Fruit fly (Drosophila melanogaster) whole organism, embryonic: Measurements from ENCODE around the gene CG6830.
A peak's percentile ranks its signal among the peaks of the same experiment; 100 is the strongest.

Experiments
- Blimp-1 ChIP-seq: fragments of 200-800 bp; sonication (Bioruptor generic); optimal IDR thresholded peaks from 3 replicates; lab custom pipeline; 2018; ENCODE audit warnings: missing biosample characterization, missing genetic modification characterization, mild to moderate bottlenecking, moderate library complexity, missing genetic modification reagents
- CG10267 ChIP-seq: fragments of 200-800 bp; sonication (Bioruptor generic); optimal IDR thresholded peaks from 2 replicates; lab custom pipeline; 2018; ENCODE audit warnings: missing biosample characterization, mild to moderate bottlenecking, missing genetic modification characterization, moderate library complexity
- CG10431 ChIP-seq: fragments of 200-800 bp; sonication (Bioruptor generic); optimal IDR thresholded peaks from 3 replicates; lab custom pipeline; 2018; ENCODE audit warnings: missing biosample characterization, mild to moderate bottlenecking, missing genetic modification characterization
- CG11456 ChIP-seq: fragments of 200-800 bp; sonication (Bioruptor generic); IDR thresholded peaks from 3 replicates; pipeline ENCODE4 v1.3.6; 2022; ENCODE audit warnings: missing biosample characterization, missing genetic modification characterization
- CG12071 ChIP-seq: fragments of 200-800 bp; sonication (Bioruptor generic); optimal IDR thresholded peaks from 3 replicates; lab custom pipeline; 2018; ENCODE audit warnings: missing biosample characterization, mild to moderate bottlenecking, missing genetic modification characterization
- CG12299 ChIP-seq: fragments of 200-800 bp; sonication (Bioruptor generic); optimal IDR thresholded peaks from 2 replicates; lab custom pipeline; 2018; ENCODE audit warnings: missing biosample characterization, mild to moderate bottlenecking, missing genetic modification characterization
- CG12391 ChIP-seq: fragments of 200-800 bp; sonication (Bioruptor generic); optimal IDR thresholded peaks from 3 replicates; lab custom pipeline; 2018; ENCODE audit warnings: missing biosample characterization, mild to moderate bottlenecking, missing genetic modification characterization, moderate library complexity
- CG12942 ChIP-seq: fragments of 200-800 bp; sonication (Bioruptor generic); optimal IDR thresholded peaks from 3 replicates; lab custom pipeline; 2016; ENCODE audit warnings: missing biosample characterization, missing genetic modification characterization
- CG13123 ChIP-seq: fragments of 200-800 bp; sonication (Bioruptor generic); optimal IDR thresholded peaks from 2 replicates; lab custom pipeline; 2016; ENCODE audit warnings: missing biosample characterization, missing genetic modification characterization
- CG15479 ChIP-seq: fragments of 200-800 bp; sonication (Bioruptor generic); optimal IDR thresholded peaks from 3 replicates; lab custom pipeline; 2019; ENCODE audit warnings: missing biosample characterization, mild to moderate bottlenecking, missing genetic modification characterization, moderate library complexity
- CG15601 ChIP-seq: fragments of 200-800 bp; sonication (Bioruptor generic); optimal IDR thresholded peaks from 3 replicates; lab custom pipeline; 2019; ENCODE audit warnings: missing biosample characterization, mild to moderate bottlenecking, missing genetic modification characterization, moderate library complexity
- CG18476 ChIP-seq: fragments of 200-800 bp; sonication (Bioruptor generic); optimal IDR thresholded peaks from 2 replicates; lab custom pipeline; 2016; ENCODE audit warnings: missing biosample characterization, mild to moderate bottlenecking, missing genetic modification characterization
- CG18764 ChIP-seq: fragments of 200-800 bp; sonication (Bioruptor generic); optimal IDR thresholded peaks from 3 replicates; lab custom pipeline; 2016; ENCODE audit warnings: missing biosample characterization, missing genetic modification characterization
- CG3065 ChIP-seq: fragments of 200-800 bp; sonication (Bioruptor generic); optimal IDR thresholded peaks from 2 replicates; lab custom pipeline; 2016; ENCODE audit warnings: missing biosample characterization, missing genetic modification characterization
- CG33213 ChIP-seq: fragments of 200-800 bp; sonication (Bioruptor generic); optimal IDR thresholded peaks from 3 replicates; lab custom pipeline; 2016; ENCODE audit warnings: missing biosample characterization, missing genetic modification characterization
- CG3726 ChIP-seq: fragments of 200-800 bp; sonication (Bioruptor generic); IDR thresholded peaks from 3 replicates; pipeline ENCODE4, ENCODE4 v1.3.6; 2022; ENCODE audit warnings: missing biosample characterization, missing genetic modification characterization
- CG4282 ChIP-seq: fragments of 200-800 bp; sonication (Bioruptor generic); optimal IDR thresholded peaks from 2 replicates; lab custom pipeline; 2016; ENCODE audit warnings: missing biosample characterization, missing genetic modification characterization
- CG8765 ChIP-seq: fragments of 200-800 bp; sonication (Bioruptor generic); IDR thresholded peaks from 2 replicates; pipeline ENCODE4 v1.3.6; 2022; ENCODE audit warnings: missing biosample characterization, missing genetic modification characterization
- CG9609 ChIP-seq: fragments of 200-800 bp; sonication (Bioruptor generic); optimal IDR thresholded peaks from 3 replicates; lab custom pipeline; 2016; ENCODE audit warnings: missing biosample characterization, missing genetic modification characterization
- CrebB ChIP-seq: fragments of 200-800 bp; sonication (Bioruptor generic); optimal IDR thresholded peaks from 3 replicates; lab custom pipeline; 2018; ENCODE audit warnings: missing biosample characterization, mild to moderate bottlenecking, missing genetic modification characterization
- Dref ChIP-seq: fragments of 200-800 bp; sonication (Bioruptor generic); IDR thresholded peaks from 2 replicates; pipeline ENCODE4 v1.3.6; 2022; ENCODE audit warnings: missing biosample characterization, missing genetic modification characterization
- Elba2 ChIP-seq: fragments of 200-800 bp; sonication (Bioruptor generic); optimal IDR thresholded peaks from 3 replicates; lab custom pipeline; 2016; ENCODE audit warnings: missing biosample characterization, missing genetic modification characterization
- HLHmδ ChIP-seq: fragments of 200-800 bp; sonication (Bioruptor generic); optimal IDR thresholded peaks from 2 replicates; lab custom pipeline; 2018; ENCODE audit warnings: missing biosample characterization, mild to moderate bottlenecking, missing genetic modification characterization, moderate library complexity
- Hand ChIP-seq: fragments of 200-800 bp; sonication (Bioruptor generic); optimal IDR thresholded peaks from 2 replicates; lab custom pipeline; 2017; ENCODE audit warnings: mild to moderate bottlenecking, missing biosample characterization, missing genetic modification reagents, missing genetic modification characterization
- Hmr ChIP-seq: fragments of 200-800 bp; sonication (Bioruptor generic); optimal IDR thresholded peaks from 3 replicates; lab custom pipeline; 2017; ENCODE audit warnings: mild to moderate bottlenecking, missing biosample characterization, missing genetic modification reagents, missing genetic modification characterization
- Hmx ChIP-seq: fragments of 200-800 bp; sonication (Bioruptor generic); optimal IDR thresholded peaks from 2 replicates; lab custom pipeline; 2016; ENCODE audit warnings: missing biosample characterization, missing genetic modification characterization
- Jarid2 ChIP-seq: fragments of 200-800 bp; sonication (Bioruptor generic); optimal IDR thresholded peaks from 3 replicates; lab custom pipeline; 2017; ENCODE audit warnings: mild to moderate bottlenecking, missing biosample characterization, missing genetic modification reagents, missing genetic modification characterization
- Oli ChIP-seq: fragments of 200-800 bp; sonication (Bioruptor generic); optimal IDR thresholded peaks from 2 replicates; lab custom pipeline; 2018; ENCODE audit warnings: missing biosample characterization, mild to moderate bottlenecking, missing genetic modification characterization, moderate library complexity
- Pdp1 ChIP-seq, 2 experiments: fragments of 200-800 bp; sonication (Bioruptor generic); optimal IDR thresholded peaks; 3 replicates each; lab custom pipeline; 2016; ENCODE audit warnings: missing biosample characterization in 2 of 2, missing genetic modification characterization in 2 of 2, mild to moderate bottlenecking in 1 of 2, moderate library complexity in 1 of 2
- az2 ChIP-seq: fragments of 200-800 bp; sonication (Bioruptor generic); optimal IDR thresholded peaks from 3 replicates; lab custom pipeline; 2016; ENCODE audit warnings: missing biosample characterization, missing genetic modification characterization
- bsh ChIP-seq, 2 experiments: fragments of 200-800 bp; sonication (Bioruptor generic); optimal IDR thresholded peaks; 2 replicates each; lab custom pipeline; 2017 to 2018; ENCODE audit warnings: mild to moderate bottlenecking in 2 of 2, missing biosample characterization in 2 of 2, missing genetic modification characterization in 2 of 2, moderate library complexity in 1 of 2
- cg ChIP-seq: fragments of 200-800 bp; sonication (Bioruptor generic); optimal IDR thresholded peaks from 3 replicates; lab custom pipeline; 2019; ENCODE audit warnings: missing biosample characterization, mild to moderate bottlenecking, missing genetic modification characterization, moderate library complexity
- chinmo ChIP-seq: fragments of 200-800 bp; sonication (Bioruptor generic); IDR thresholded peaks from 4 replicates; pipeline ENCODE4 v1.3.6; 2022; ENCODE audit warnings: missing biosample characterization, missing genetic modification characterization; ENCODE audit not compliant: partially characterized antibody
- dpn ChIP-seq, 2 experiments: fragments of 200-800 bp; sonication (Bioruptor generic); optimal IDR thresholded peaks; 3 replicates each; lab custom pipeline; 2016; ENCODE audit warnings: missing biosample characterization in 2 of 2, missing genetic modification characterization in 2 of 2
- h ChIP-seq: fragments of >200 bp; optimal IDR thresholded peaks from 2 replicates; lab custom pipeline; 2017
- ham ChIP-seq: fragments of 200-800 bp; sonication (Bioruptor generic); IDR thresholded peaks from 2 replicates; pipeline ENCODE4 v1.3.6; 2022; ENCODE audit warnings: missing biosample characterization, missing genetic modification characterization
- inv ChIP-seq: fragments of 200-800 bp; sonication (Bioruptor generic); IDR thresholded peaks from 2 replicates; pipeline ENCODE4 v1.3.6; 2022; ENCODE audit warnings: missing biosample characterization, missing genetic modification characterization; ENCODE audit not compliant: partially characterized antibody
- lov ChIP-seq, 2 experiments: fragments of 200-800 bp in 1 of 2; fragments of >200 bp in 1 of 2; sonication (Bioruptor generic) in 1 of 2; IDR thresholded peaks in 1 of 2; optimal IDR thresholded peaks in 1 of 2; 2 replicates in 1 of 2; 3 replicates in 1 of 2; pipeline versions ENCODE4 v1.3.6 to Lab custom; 2017 to 2022; ENCODE audit warnings: missing biosample characterization in 1 of 2, missing genetic modification characterization in 1 of 2
- mirr ChIP-seq: fragments of 200-800 bp; sonication (Bioruptor generic); optimal IDR thresholded peaks from 3 replicates; lab custom pipeline; 2018; ENCODE audit warnings: missing biosample characterization, mild to moderate bottlenecking, missing genetic modification characterization
- nau ChIP-seq: fragments of 200-800 bp; sonication (Bioruptor generic); optimal IDR thresholded peaks from 3 replicates; lab custom pipeline; 2017; ENCODE audit warnings: missing biosample characterization, mild to moderate bottlenecking, missing genetic modification characterization, missing genetic modification reagents
- nerfin-1 ChIP-seq: fragments of 200-800 bp; sonication (Bioruptor generic); optimal IDR thresholded peaks from 3 replicates; lab custom pipeline; 2019; ENCODE audit warnings: missing biosample characterization, mild to moderate bottlenecking, missing genetic modification characterization, moderate library complexity
- p53 ChIP-seq: fragments of 200-800 bp; sonication (Bioruptor generic); optimal IDR thresholded peaks from 2 replicates; lab custom pipeline; 2016; ENCODE audit warnings: missing biosample characterization, missing genetic modification characterization
- pb ChIP-seq: fragments of 200-800 bp; sonication (Bioruptor generic); optimal IDR thresholded peaks from 3 replicates; lab custom pipeline; 2016; ENCODE audit warnings: missing biosample characterization, missing genetic modification characterization
- sqz ChIP-seq: fragments of 200-800 bp; sonication (Bioruptor generic); optimal IDR thresholded peaks from 3 replicates; lab custom pipeline; 2018; ENCODE audit warnings: missing biosample characterization, mild to moderate bottlenecking, missing genetic modification characterization
- vfl ChIP-seq: fragments of 200-800 bp; sonication (Bioruptor generic); optimal IDR thresholded peaks from 2 replicates; lab custom pipeline; 2016; ENCODE audit warnings: missing biosample characterization, missing genetic modification characterization
- wor ChIP-seq: fragments of 200-800 bp; sonication (Bioruptor generic); IDR thresholded peaks from 2 replicates; pipeline ENCODE4 v1.3.6; 2022; ENCODE audit warnings: missing biosample characterization, missing genetic modification characterization
- z ChIP-seq: fragments of 200-800 bp; sonication (Bioruptor generic); IDR thresholded peaks from 3 replicates; pipeline ENCODE4 v1.3.6; 2022; ENCODE audit warnings: missing biosample characterization, missing genetic modification characterization
- zen2 ChIP-seq: fragments of 200-800 bp; sonication (Bioruptor generic); IDR thresholded peaks from 3 replicates; pipeline ENCODE4 v1.3.6; 2022; ENCODE audit warnings: missing biosample characterization, missing genetic modification characterization; ENCODE audit not compliant: partially characterized antibody
- zfh2 ChIP-seq: fragments of 200-800 bp; sonication (Bioruptor generic); optimal IDR thresholded peaks from 2 replicates; lab custom pipeline; 2016; ENCODE audit warnings: missing biosample characterization, missing genetic modification characterization

CG6830 gene

DNA sequence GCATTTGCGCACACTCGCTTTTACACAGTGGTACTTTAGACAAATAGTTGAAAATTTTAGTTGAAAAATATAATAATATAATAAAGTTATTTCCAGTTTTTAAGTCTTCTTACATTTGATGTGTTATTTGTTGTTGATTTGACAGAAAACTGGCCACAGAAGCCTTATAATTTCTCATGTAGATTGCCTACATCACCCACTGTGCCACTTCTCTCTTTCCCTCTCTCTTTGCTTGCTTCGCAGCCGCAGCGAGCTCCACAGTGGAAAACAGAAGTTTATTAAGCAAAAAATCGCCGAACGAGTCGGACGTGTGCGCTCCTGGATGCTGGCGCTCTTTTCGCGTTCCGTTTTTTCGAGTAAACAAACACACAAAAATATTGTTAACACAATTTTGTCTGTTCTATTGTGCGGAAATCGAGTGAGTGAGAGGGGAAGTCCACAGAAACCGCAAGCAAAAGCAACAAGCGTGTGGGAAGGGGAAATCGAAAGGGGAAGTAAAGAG, 28.2 kb downstream of the CG6830 start, which contains the start of gene CG42327 (continued):
- TF ChIP-seq CG3065 (GFP tag; lab: Kevin White, UChicago), result peak; percentile 88
- peak; percentile 73 for TF ChIP-seq vfl (GFP tag; lab: Kevin White, UChicago)
- peak; percentile 93 for TF ChIP-seq wor (GFP tag; lab: Robert Waterston, UW)
- TF ChIP-seq Hmx (GFP tag; lab: Kevin White, UChicago), result peak; percentile 8
- TF ChIP-seq CG18476 (GFP tag; lab: Kevin White, UChicago), result peak; percentile 86
- TF ChIP-seq CG10267 (tag; lab: Kevin White, UChicago), result peak; percentile 90
- TF ChIP-seq Hmr (GFP tag; lab: Kevin White, UChicago), result peak; percentile 92
- TF ChIP-seq az2 (GFP tag; lab: Kevin White, UChicago), result peak; percentile 96
- peak; percentile 86; the same call in 2 of the 4 replicates for TF ChIP-seq chinmo (GFP tag; lab: Robert Waterston, UW)
- TF ChIP-seq inv (GFP tag; lab: Robert Waterston, UW), result peak; percentile 16; the same call in 1 of the 2 replicates
- TF ChIP-seq h (lab: Kevin White, UChicago), result no peak
- no peak for TF ChIP-seq HLHmδ (GFP tag; lab: Kevin White, UChicago)
- TF ChIP-seq dpn (GFP tag; optimal IDR thresholded peaks at IDR 0.05; lab: Kevin White, UChicago), result peak; percentile 73 to 94
- TF ChIP-seq Jarid2, result peak; percentile 89
- peak; percentile 66 for TF ChIP-seq Hand (GFP tag; lab: Kevin White, UChicago)
- peak; percentile 67 for TF ChIP-seq pb (GFP tag; lab: Kevin White, UChicago)
- TF ChIP-seq CG12071 (GFP tag; lab: Kevin White, UChicago), result peak; percentile 79
- TF ChIP-seq bsh (GFP tag; optimal IDR thresholded peaks at IDR 0.05; lab: Kevin White, UChicago), result peak; percentile 91 to 98
- peak; percentile 85 for TF ChIP-seq CG12942 (GFP tag; lab: Kevin White, UChicago)
- TF ChIP-seq cg (GFP tag; lab: Kevin White, UChicago), result peak; percentile 52
- peak; percentile 80 for TF ChIP-seq mirr (GFP tag; lab: Kevin White, UChicago)
- 0 out of 2 replicates have a peak, but pooled peaks have one; percentile 54 for TF ChIP-seq ham (GFP tag; lab: Robert Waterston, UW)
- TF ChIP-seq Oli (tag; lab: Kevin White, UChicago), result peak; percentile 95
- peak; percentile 91 for TF ChIP-seq nau (GFP tag; lab: Kevin White, UChicago)
- peak; percentile 98 for TF ChIP-seq CG12391 (tag; lab: Kevin White, UChicago)
- TF ChIP-seq p53 (GFP tag; lab: Kevin White, UChicago), result peak; percentile 55
- peak; percentile 90 for TF ChIP-seq CG13123
- TF ChIP-seq Elba2 (GFP tag; lab: Kevin White, UChicago), result peak; percentile 51
- TF ChIP-seq CG33213 (GFP tag; lab: Kevin White, UChicago), result peak; percentile 53
- no peak for TF ChIP-seq Dref (GFP tag; lab: Robert Waterston, UW)
- TF ChIP-seq nerfin-1, result peak; percentile 85
- TF ChIP-seq CG15601 (tag; lab: Kevin White, UChicago), result peak; percentile 92
- TF ChIP-seq Pdp1 (GFP tag; optimal IDR thresholded peaks at IDR 0.05; lab: Kevin White, UChicago), result peak; percentile 60 to 73
- no peak; the same call in 1 of the 3 replicates for TF ChIP-seq z (GFP tag; lab: Robert Waterston, UW)
- peak; percentile 89 for TF ChIP-seq CG8765 (GFP tag; lab: Robert Waterston, UW)
- TF ChIP-seq CG18764 (GFP tag; lab: Kevin White, UChicago), result peak; percentile 90
- peak; percentile 91 for TF ChIP-seq CG12299 (tag; lab: Kevin White, UChicago)
- peak; percentile 63 for TF ChIP-seq CG15479 (GFP tag; lab: Kevin White, UChicago)
- peak; percentile 79 for TF ChIP-seq CG4282
- TF ChIP-seq CG11456, result peak; percentile 89
- peak; percentile 81 for TF ChIP-seq CG10431 (GFP tag; lab: Kevin White, UChicago)
- TF ChIP-seq zen2 (GFP tag; lab: Robert Waterston, UW), result no peak
- peak; percentile 20 for TF ChIP-seq zfh2
- peak; percentile 97 for TF ChIP-seq Blimp-1 (GFP tag; lab: Kevin White, UChicago)
- peak; percentile 79 for TF ChIP-seq CG9609 (GFP tag; lab: Kevin White, UChicago)
- no peak for TF ChIP-seq lov (optimal IDR thresholded peaks at IDR 0.05; lab: Kevin White, UChicago)
- peak; percentile 96 for TF ChIP-seq lov (GFP tag; IDR thresholded peaks at IDR 0.05; lab: Robert Waterston, UW)
- peak; percentile 84 for TF ChIP-seq CrebB (tag; lab: Kevin White, UChicago)
- peak; percentile 86 for TF ChIP-seq sqz (GFP tag; lab: Kevin White, UChicago)
- TF ChIP-seq CG3726 (GFP tag; lab: Robert Waterston, UW), result peak; percentile 93
